Fruit fly (Drosophila melanogaster) whole organism, embryonic: Measurements from ENCODE around the gene ND-B18.
A peak's percentile ranks its signal among the peaks of the same experiment; 100 is the strongest.

Source experiments
- Adf1 ChIP-seq: fragments of 200-800 bp; sonication (Bioruptor generic); IDR thresholded peaks from 2 replicates; pipeline ENCODE4 v1.3.6; 2022; ENCODE audit warnings: missing biosample characterization, missing genetic modification characterization
- Atf6 ChIP-seq: fragments of 200-800 bp; sonication (Bioruptor generic); IDR thresholded peaks from 2 replicates; pipeline ENCODE4 v1.3.6; 2022; ENCODE audit warnings: missing biosample characterization, missing genetic modification characterization
- Awh ChIP-seq: fragments of 200-800 bp; sonication (Bioruptor generic); IDR thresholded peaks from 2 replicates; pipeline ENCODE4, ENCODE4 v1.3.6; 2022; ENCODE audit warnings: missing biosample characterization, missing genetic modification characterization
- CG11696 ChIP-seq: fragments of 200-800 bp; sonication (Bioruptor generic); IDR thresholded peaks from 2 replicates; pipeline ENCODE4 v1.3.6; 2022; ENCODE audit warnings: missing biosample characterization, missing genetic modification characterization
- CG12219 ChIP-seq: fragments of 200-800 bp; sonication (Bioruptor generic); optimal IDR thresholded peaks from 3 replicates; lab custom pipeline; 2018; ENCODE audit warnings: missing biosample characterization, mild to moderate bottlenecking, missing genetic modification characterization
- CG13624 ChIP-seq: fragments of 200-800 bp; sonication (Bioruptor generic); optimal IDR thresholded peaks from 2 replicates; lab custom pipeline; 2016; ENCODE audit warnings: missing biosample characterization, missing genetic modification characterization
- CG14014 ChIP-seq: fragments of 200-800 bp; sonication (Bioruptor generic); IDR thresholded peaks from 2 replicates; pipeline ENCODE4 v1.3.6; 2022; ENCODE audit warnings: missing biosample characterization, missing genetic modification characterization
- CG15514 ChIP-seq: fragments of 200-800 bp; sonication (Bioruptor generic); optimal IDR thresholded peaks from 3 replicates; lab custom pipeline; 2017; ENCODE audit warnings: missing biosample characterization, missing genetic modification characterization, mild to moderate bottlenecking, moderate library complexity, missing genetic modification reagents
- CG15696 ChIP-seq: fragments of 200-800 bp; sonication (Bioruptor generic); optimal IDR thresholded peaks from 2 replicates; lab custom pipeline; 2019; ENCODE audit warnings: missing biosample characterization, mild to moderate bottlenecking, missing genetic modification characterization, moderate library complexity
- CG16779 ChIP-seq: fragments of 200-800 bp; sonication (Bioruptor generic); IDR thresholded peaks from 2 replicates; pipeline ENCODE4 v1.3.6; 2022; ENCODE audit warnings: missing biosample characterization, missing genetic modification characterization
- CG17612 ChIP-seq: fragments of 200-800 bp; sonication (Bioruptor generic); IDR thresholded peaks from 2 replicates; pipeline ENCODE4 v1.3.6; 2022; ENCODE audit warnings: missing biosample characterization, missing genetic modification characterization
- CG17829 ChIP-seq: fragments of 200-800 bp; optimal IDR thresholded peaks from 2 replicates; lab custom pipeline; 2019; ENCODE audit warnings: missing biosample characterization, mild to moderate bottlenecking, missing genetic modification characterization, moderate library complexity
- CG18764 ChIP-seq: fragments of 200-800 bp; sonication (Bioruptor generic); optimal IDR thresholded peaks from 3 replicates; lab custom pipeline; 2016; ENCODE audit warnings: missing biosample characterization, missing genetic modification characterization
- CG30020 ChIP-seq: fragments of 200-800 bp; optimal IDR thresholded peaks from 2 replicates; lab custom pipeline; 2019; ENCODE audit warnings: missing biosample characterization, mild to moderate bottlenecking, missing genetic modification characterization, moderate library complexity
- CG30403 ChIP-seq: fragments of 200-800 bp; sonication (Bioruptor generic); optimal IDR thresholded peaks from 3 replicates; lab custom pipeline; 2016; ENCODE audit warnings: missing biosample characterization, missing genetic modification characterization
- CG3065 ChIP-seq: fragments of 200-800 bp; sonication (Bioruptor generic); optimal IDR thresholded peaks from 2 replicates; lab custom pipeline; 2016; ENCODE audit warnings: missing biosample characterization, missing genetic modification characterization
- CG31365 ChIP-seq: fragments of 200-800 bp; sonication (Bioruptor generic); optimal IDR thresholded peaks from 2 replicates; lab custom pipeline; 2018; ENCODE audit warnings: missing biosample characterization, mild to moderate bottlenecking, missing genetic modification characterization
- CG31388 ChIP-seq: fragments of 200-800 bp; sonication (Bioruptor generic); optimal IDR thresholded peaks from 2 replicates; lab custom pipeline; 2016; ENCODE audit warnings: missing biosample characterization, missing genetic modification characterization
- CG31441 ChIP-seq: fragments of 200-800 bp; sonication (Bioruptor generic); IDR thresholded peaks from 2 replicates; pipeline ENCODE4 v1.3.6; 2022; ENCODE audit warnings: missing biosample characterization, missing genetic modification characterization
- CG4282 ChIP-seq: fragments of 200-800 bp; sonication (Bioruptor generic); optimal IDR thresholded peaks from 2 replicates; lab custom pipeline; 2016; ENCODE audit warnings: missing biosample characterization, missing genetic modification characterization
- CG4730 ChIP-seq: fragments of 200-800 bp; sonication (Bioruptor generic); IDR thresholded peaks from 2 replicates; pipeline ENCODE4 v1.3.6; 2022; ENCODE audit warnings: missing biosample characterization, missing genetic modification characterization
- CG7271 ChIP-seq: fragments of 200-800 bp; sonication (Bioruptor generic); optimal IDR thresholded peaks from 2 replicates; lab custom pipeline; 2018; ENCODE audit warnings: missing biosample characterization, mild to moderate bottlenecking, missing genetic modification characterization, moderate library complexity
- Ets97D ChIP-seq: fragments of 200-800 bp; sonication (Bioruptor generic); optimal IDR thresholded peaks from 3 replicates; lab custom pipeline; 2016; ENCODE audit warnings: missing biosample characterization, missing genetic modification characterization
- HLH4C ChIP-seq: fragments of 200-800 bp; sonication (Bioruptor generic); IDR thresholded peaks from 3 replicates; pipeline ENCODE4 v1.3.6; 2022; ENCODE audit warnings: missing biosample characterization, missing genetic modification characterization; ENCODE audit not compliant: partially characterized antibody
- Hr39 ChIP-seq: fragments of >200 bp; optimal IDR thresholded peaks from 2 replicates; lab custom pipeline; 2017
- Hr78 ChIP-seq, 2 experiments: fragments of 200-800 bp in 1 of 2; fragments of >200 bp in 1 of 2; sonication (Bioruptor generic) in 1 of 2; optimal IDR thresholded peaks; 2 replicates each; lab custom pipeline; 2017 to 2019; ENCODE audit warnings: missing biosample characterization in 2 of 2, missing genetic modification characterization in 2 of 2, mild to moderate bottlenecking in 1 of 2, moderate library complexity in 1 of 2
- Mrtf ChIP-seq: fragments of 200-800 bp; sonication (Bioruptor generic); IDR thresholded peaks from 3 replicates; pipeline ENCODE4 v1.3.6; 2022; ENCODE audit warnings: missing biosample characterization, missing genetic modification characterization
- NK7.1 ChIP-seq: fragments of 200-800 bp; sonication (Bioruptor generic); optimal IDR thresholded peaks from 3 replicates; lab custom pipeline; 2016; ENCODE audit warnings: missing biosample characterization, missing genetic modification characterization
- Sin3A ChIP-seq: fragments of >200 bp; optimal IDR thresholded peaks from 2 replicates; lab custom pipeline; 2018
- Ssrp ChIP-seq: fragments of 200-800 bp; sonication (Bioruptor generic); optimal IDR thresholded peaks from 2 replicates; lab custom pipeline; 2018; ENCODE audit warnings: missing biosample characterization, mild to moderate bottlenecking, missing genetic modification characterization, moderate library complexity
- Taf1 ChIP-seq: fragments of 200-800 bp; sonication (Bioruptor generic); IDR thresholded peaks from 2 replicates; pipeline ENCODE4 v1.3.6; 2022; ENCODE audit warnings: missing biosample characterization, missing genetic modification characterization
- Xbp1 ChIP-seq: fragments of 200-800 bp; sonication (Bioruptor generic); optimal IDR thresholded peaks from 3 replicates; lab custom pipeline; 2016; ENCODE audit warnings: missing biosample characterization, mild to moderate bottlenecking, missing genetic modification characterization
- caup ChIP-seq: fragments of 200-800 bp; sonication (Bioruptor generic); optimal IDR thresholded peaks from 3 replicates; lab custom pipeline; 2017; ENCODE audit warnings: missing biosample characterization, mild to moderate bottlenecking, missing genetic modification characterization, moderate library complexity; ENCODE audit not compliant: severe bottlenecking
- crol ChIP-seq: fragments of 200-800 bp; sonication (Bioruptor generic); IDR thresholded peaks from 2 replicates; pipeline ENCODE4 v1.3.6; 2022; ENCODE audit warnings: missing biosample characterization, missing genetic modification characterization
- dysf ChIP-seq: fragments of 200-800 bp; sonication (Bioruptor generic); IDR thresholded peaks from 3 replicates; pipeline ENCODE4 v1.3.6; 2022; ENCODE audit warnings: missing biosample characterization, missing genetic modification characterization
- gsb ChIP-seq: fragments of 200-800 bp; sonication (Bioruptor generic); IDR thresholded peaks from 2 replicates; pipeline ENCODE4 v1.3.6; 2022; ENCODE audit warnings: missing biosample characterization, missing genetic modification characterization
- nerfin-1 ChIP-seq: fragments of 200-800 bp; sonication (Bioruptor generic); optimal IDR thresholded peaks from 3 replicates; lab custom pipeline; 2019; ENCODE audit warnings: missing biosample characterization, mild to moderate bottlenecking, missing genetic modification characterization, moderate library complexity
- pfk ChIP-seq: fragments of 200-800 bp; sonication (Bioruptor generic); optimal IDR thresholded peaks from 2 replicates; lab custom pipeline; 2018; ENCODE audit warnings: missing biosample characterization, mild to moderate bottlenecking, missing genetic modification characterization, moderate library complexity
- phol ChIP-seq: fragments of 200-800 bp; sonication (Bioruptor generic); optimal IDR thresholded peaks from 3 replicates; lab custom pipeline; 2018; ENCODE audit warnings: missing biosample characterization, mild to moderate bottlenecking, missing genetic modification characterization, moderate library complexity
- pnt ChIP-seq: fragments of 200-800 bp; sonication (Bioruptor generic); optimal IDR thresholded peaks from 3 replicates; lab custom pipeline; 2016; ENCODE audit warnings: missing biosample characterization, missing genetic modification characterization
- salm ChIP-seq: fragments of 200-800 bp; sonication (Bioruptor generic); optimal IDR thresholded peaks from 2 replicates; lab custom pipeline; 2018; ENCODE audit warnings: missing biosample characterization, mild to moderate bottlenecking, missing genetic modification characterization
- schlank ChIP-seq: fragments of 200-800 bp; sonication (Bioruptor generic); optimal IDR thresholded peaks from 2 replicates; lab custom pipeline; 2018; ENCODE audit warnings: missing biosample characterization, mild to moderate bottlenecking, missing genetic modification characterization
- sr ChIP-seq: fragments of 200-800 bp; sonication (Bioruptor generic); IDR thresholded peaks from 3 replicates; pipeline ENCODE4 v1.3.6; 2022; ENCODE audit warnings: missing biosample characterization, missing genetic modification characterization
- stwl ChIP-seq: fragments of 200-800 bp; sonication (Bioruptor generic); optimal IDR thresholded peaks from 3 replicates; lab custom pipeline; 2018; ENCODE audit warnings: missing biosample characterization, mild to moderate bottlenecking, missing genetic modification characterization, moderate library complexity
- sug ChIP-seq: fragments of 200-800 bp; optimal IDR thresholded peaks from 2 replicates; lab custom pipeline; 2019; ENCODE audit warnings: missing biosample characterization, mild to moderate bottlenecking, missing genetic modification characterization, moderate library complexity
- wek ChIP-seq: fragments of 200-800 bp; sonication (Bioruptor generic); optimal IDR thresholded peaks from 3 replicates; lab custom pipeline; 2018; ENCODE audit warnings: missing biosample characterization, mild to moderate bottlenecking, missing genetic modification characterization, moderate library complexity
- zen ChIP-seq: fragments of 200-800 bp; sonication (Bioruptor generic); optimal IDR thresholded peaks from 3 replicates; lab custom pipeline; 2018; ENCODE audit warnings: missing biosample characterization, mild to moderate bottlenecking, missing genetic modification characterization, moderate library complexity
- zfh2 ChIP-seq: fragments of 200-800 bp; sonication (Bioruptor generic); optimal IDR thresholded peaks from 2 replicates; lab custom pipeline; 2016; ENCODE audit warnings: missing biosample characterization, missing genetic modification characterization

Gene ND-B18

dm6 chrX:15091159-15091558 lies 27.6 kb downstream of the ND-B18 start:
- TF ChIP-seq CG17612 (GFP tag; lab: Robert Waterston, UW) (no peak), Ets97D (GFP tag; lab: Kevin White, UChicago) (peak; percentile 6), stwl (peak; percentile 83), HLH4C (GFP tag; lab: Robert Waterston, UW) (0 out of 3 replicates have a peak, but pooled peaks have one; percentile 8), CG30020 (tag; lab: Kevin White, UChicago) (peak; percentile 22), CG18764 (GFP tag; lab: Kevin White, UChicago) (peak; percentile 96), zen (tag; lab: Kevin White, UChicago) (peak; percentile 55), CG7271 (tag; lab: Kevin White, UChicago) (peak; percentile 6), Awh (GFP tag; lab: Robert Waterston, UW) (no peak), sr (GFP tag; lab: Robert Waterston, UW) (no peak), phol (tag; lab: Kevin White, UChicago) (peak; percentile 6), CG15696 (peak; percentile 1), nerfin-1 (tag; lab: Kevin White, UChicago) (peak; percentile 1), dysf (no peak), Xbp1 (GFP tag; lab: Kevin White, UChicago) (no peak), gsb (no peak)

dm6 chrX:15095942-15096341 lies 32.4 kb downstream of the ND-B18 start, which contains the start of gene CG9072:
TSS of gene CG9072 (minus strand) at chrX:15096042.
- TF ChIP-seq NK7.1 (GFP tag; lab: Kevin White, UChicago) = no peak
- TF ChIP-seq Sin3A (lab: Kevin White, UChicago) = no peak
- TF ChIP-seq CG14014 (GFP tag; lab: Robert Waterston, UW) = no peak
- no peak for TF ChIP-seq pfk (GFP tag; lab: Kevin White, UChicago)
- no peak for TF ChIP-seq salm (tag; lab: Kevin White, UChicago)
- no peak for TF ChIP-seq sug (tag; lab: Kevin White, UChicago)
- TF ChIP-seq crol (GFP tag; lab: Robert Waterston, UW) = no peak
- no peak for TF ChIP-seq CG13624
- no peak for TF ChIP-seq CG15696
- TF ChIP-seq CG11696 (GFP tag; lab: Robert Waterston, UW) = no peak
- TF ChIP-seq CG17829 = no peak
- TF ChIP-seq Atf6 (GFP tag; lab: Robert Waterston, UW) = no peak
- TF ChIP-seq Adf1 (GFP tag; lab: Robert Waterston, UW) = no peak
- no peak for TF ChIP-seq schlank (tag; lab: Kevin White, UChicago)
- no peak for TF ChIP-seq wek (GFP tag; lab: Kevin White, UChicago)
- no peak for TF ChIP-seq Ssrp (tag; lab: Kevin White, UChicago)
- TF ChIP-seq zfh2 (GFP tag; lab: Kevin White, UChicago) = no peak
- TF ChIP-seq CG4282 (GFP tag; lab: Kevin White, UChicago) = no peak
- TF ChIP-seq CG16779 (GFP tag; lab: Robert Waterston, UW) = no peak

DNA sequence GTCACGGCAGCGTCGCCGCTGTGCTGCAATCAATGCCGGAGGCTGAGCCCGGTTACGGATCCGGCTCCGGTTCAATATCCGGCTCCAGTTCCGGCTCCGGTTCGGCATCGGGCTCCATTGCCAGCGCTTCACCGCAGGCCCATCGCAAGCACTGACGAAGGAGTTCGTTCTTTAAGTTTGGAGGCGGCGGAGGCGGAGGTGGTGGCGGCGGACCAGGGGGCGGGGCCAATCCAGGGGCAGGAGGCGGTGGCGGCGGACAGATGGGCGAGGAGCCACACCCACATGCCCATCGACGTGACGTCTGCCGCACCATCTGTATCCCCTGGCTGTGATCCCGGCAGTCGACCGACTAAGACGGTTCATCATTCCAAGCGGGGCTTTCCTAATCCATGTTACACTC lies 48.4 kb downstream of the ND-B18 start:
- no peak for TF ChIP-seq CG31388 (GFP tag; lab: Kevin White, UChicago)
- TF ChIP-seq caup = no peak
- peak; percentile 66 for TF ChIP-seq Hr39 (lab: Kevin White, UChicago)
- TF ChIP-seq CG31441 (GFP tag; lab: Robert Waterston, UW) = no peak
- TF ChIP-seq CG15514 = peak; percentile 22
- TF ChIP-seq Mrtf (GFP tag; lab: Robert Waterston, UW) = no peak
- TF ChIP-seq CG31365 (tag; lab: Kevin White, UChicago) = no peak
- TF ChIP-seq CG12219 (GFP tag; lab: Kevin White, UChicago) = no peak
- TF ChIP-seq pnt (GFP tag; lab: Kevin White, UChicago) = no peak
- TF ChIP-seq CG4730 (GFP tag; lab: Robert Waterston, UW) = no peak
- TF ChIP-seq CG30403 (GFP tag; lab: Kevin White, UChicago) = no peak
- no peak for TF ChIP-seq CG3065 (GFP tag; lab: Kevin White, UChicago)
- TF ChIP-seq Taf1 (GFP tag; lab: Robert Waterston, UW) = no peak
- TF ChIP-seq Hr78 (GFP tag; optimal IDR thresholded peaks at IDR 0.05; lab: Kevin White, UChicago) = no peak
